Worm (Caenorhabditis elegans) whole organism, L4 larva: ENCODE data around the gene jmjd-3.1.

Experiments
- D1046.2 ChIP-seq: fragments of 200-800 bp; sonication (Bioruptor generic); IDR thresholded peaks from 2 replicates; pipeline ENCODE4 v1.3.6; 2022; ENCODE audit warnings: missing genetic modification characterization, missing compliant biosample characterization
- F10B5.3 ChIP-seq: sonication (generic microtip); optimal IDR thresholded peaks from 2 replicates; lab custom pipeline; 2016; ENCODE audit warnings: mild to moderate bottlenecking, missing genetic modification characterization, missing compliant biosample characterization
- F37D6.2 ChIP-seq: sonication (generic microtip); optimal IDR thresholded peaks from 2 replicates; lab custom pipeline; 2016; ENCODE audit warnings: mild to moderate bottlenecking, missing genetic modification characterization, missing compliant biosample characterization
- F49E8.2 ChIP-seq: sonication (generic microtip); optimal IDR thresholded peaks from 2 replicates; lab custom pipeline; 2016; ENCODE audit warnings: missing compliant biosample characterization, mild to moderate bottlenecking, missing genetic modification characterization, borderline replicate concordance
- R02D3.7 ChIP-seq: fragments of 150-350 bp; sonication (generic microtip); optimal IDR thresholded peaks from 3 replicates; lab custom pipeline; 2014; ENCODE audit warnings: missing biosample characterization, missing genetic modification characterization
- Y5F2A.4 ChIP-seq: fragments of 200-800 bp; sonication (Bioruptor generic); optimal IDR thresholded peaks from 2 replicates; lab custom pipeline; 2018; ENCODE audit warnings: mild to moderate bottlenecking, missing genetic modification characterization, missing compliant biosample characterization
- aha-1 ChIP-seq: fragments of 150-350 bp; peaks from one replicate; lab custom pipeline; 2014; ENCODE audit warnings: missing biosample characterization, missing genetic modification characterization
- ama-1 ChIP-seq: fragments of 150-350 bp; optimal IDR thresholded peaks from 2 replicates; lab custom pipeline; 2014; ENCODE audit warnings: inconsistent platforms, mixed read lengths
- attf-4 ChIP-seq: sonication (generic microtip); optimal IDR thresholded peaks from 3 replicates; lab custom pipeline; 2017; ENCODE audit warnings: missing biosample characterization, missing genetic modification characterization
- ceh-28 ChIP-seq: fragments of 150-350 bp; optimal IDR thresholded peaks from 2 replicates; lab custom pipeline; 2014; ENCODE audit warnings: missing biosample characterization, missing genetic modification reagents, missing genetic modification characterization
- ceh-44 ChIP-seq: fragments of 200-800 bp; sonication (Bioruptor generic); IDR thresholded peaks from 2 replicates; pipeline ENCODE4 v1.3.6; 2022; ENCODE audit warnings: missing genetic modification reagents, missing genetic modification characterization, missing compliant biosample characterization
- ceh-62 ChIP-seq: sonication (generic microtip); optimal IDR thresholded peaks from 2 replicates; lab custom pipeline; 2017; ENCODE audit warnings: missing biosample characterization, missing genetic modification characterization
- ces-1 ChIP-seq: fragments of 150-350 bp; sonication (generic microtip); optimal IDR thresholded peaks from 4 replicates; lab custom pipeline; 2014; ENCODE audit warnings: missing biosample characterization, missing genetic modification reagents, missing genetic modification characterization
- daf-12 ChIP-seq: fragments of 150-350 bp; optimal IDR thresholded peaks from 2 replicates; lab custom pipeline; 2014; ENCODE audit warnings: missing biosample characterization, missing genetic modification reagents, missing genetic modification characterization
- daf-16 ChIP-seq, 3 experiments: sonication (generic microtip); optimal IDR thresholded peaks; 2 replicates each; lab custom pipeline; 2016 to 2017; ENCODE audit warnings: missing genetic modification characterization in 3 of 3, missing genetic modification reagents in 3 of 3, mild to moderate bottlenecking in 2 of 3, missing compliant biosample characterization in 2 of 3, missing biosample characterization in 1 of 3, moderate library complexity in 1 of 3
- dmd-6 ChIP-seq: fragments of 200-800 bp; sonication (Bioruptor generic); IDR thresholded peaks from 2 replicates; pipeline ENCODE4 v1.3.6; 2022; ENCODE audit warnings: missing genetic modification reagents, missing genetic modification characterization, missing compliant biosample characterization
- dmd-8 ChIP-seq: fragments of 200-800 bp; sonication (Bioruptor generic); IDR thresholded peaks from 2 replicates; pipeline ENCODE4 v1.3.6; 2022; ENCODE audit warnings: missing genetic modification characterization, missing compliant biosample characterization
- dmd-9 ChIP-seq: fragments of 200-800 bp; sonication (Bioruptor generic); IDR thresholded peaks from 2 replicates; pipeline ENCODE4 v1.3.6; 2022; ENCODE audit warnings: missing genetic modification reagents, missing genetic modification characterization, missing compliant biosample characterization
- dve-1 ChIP-seq: sonication (generic microtip); optimal IDR thresholded peaks from 2 replicates; lab custom pipeline; 2017; ENCODE audit warnings: antibody characterized with exemption, mild to moderate bottlenecking, missing genetic modification characterization, missing compliant biosample characterization; ENCODE audit not compliant: insufficient read depth
- gei-8 ChIP-seq: fragments of 200-800 bp; sonication (Bioruptor generic); optimal IDR thresholded peaks from 2 replicates; lab custom pipeline; 2018; ENCODE audit warnings: mild to moderate bottlenecking, missing genetic modification characterization, missing compliant biosample characterization
- hif-1 ChIP-seq, 2 experiments: sonication (generic microtip); optimal IDR thresholded peaks; 2 replicates each; lab custom pipeline; 2016 to 2017; ENCODE audit warnings: missing compliant biosample characterization in 2 of 2, missing genetic modification characterization in 2 of 2, missing genetic modification reagents in 2 of 2, missing genotype in 2 of 2, mild to moderate bottlenecking in 1 of 2
- hlh-11 ChIP-seq: fragments of 200-800 bp; sonication (Bioruptor generic); optimal IDR thresholded peaks from 2 replicates; lab custom pipeline; 2018; ENCODE audit warnings: mild to moderate bottlenecking, missing genetic modification characterization, missing compliant biosample characterization
- hmg-1.1 ChIP-seq: fragments of 200-800 bp; sonication (Bioruptor generic); IDR thresholded peaks from 2 replicates; pipeline ENCODE4 v1.3.6; 2022; ENCODE audit warnings: missing genetic modification reagents, missing genetic modification characterization, missing compliant biosample characterization
- lin-1 ChIP-seq: fragments of 200-800 bp; sonication (Bioruptor generic); IDR thresholded peaks from 2 replicates; pipeline ENCODE4 v1.3.6; 2022; ENCODE audit warnings: missing genetic modification reagents, missing genetic modification characterization, missing compliant biosample characterization
- lin-13 ChIP-seq: fragments of 150-350 bp; optimal IDR thresholded peaks from 2 replicates; lab custom pipeline; 2014; ENCODE audit warnings: missing biosample characterization, missing genetic modification reagents, missing genetic modification characterization
- lin-29 ChIP-seq: fragments of 200-800 bp; sonication (Bioruptor generic); IDR thresholded peaks from 2 replicates; pipeline ENCODE4 v1.3.6; 2022; ENCODE audit warnings: missing genetic modification reagents, missing genetic modification characterization, missing compliant biosample characterization
- lin-39 ChIP-seq: fragments of 150-350 bp; optimal IDR thresholded peaks from 2 replicates; lab custom pipeline; 2014; ENCODE audit warnings: missing biosample characterization, missing genetic modification reagents, missing genetic modification characterization
- lsy-2 ChIP-seq, 2 experiments: fragments of 150-350 bp in 1 of 2; sonication (generic microtip) in 1 of 2; optimal IDR thresholded peaks; 2 replicates each; lab custom pipeline; 2014 to 2017; ENCODE audit warnings: missing biosample characterization in 2 of 2, missing genetic modification characterization in 2 of 2
- madf-5 ChIP-seq, 2 experiments: fragments of 200-800 bp; sonication (Bioruptor generic); IDR thresholded peaks; 2 replicates each; pipeline ENCODE4 v1.3.6; 2022; ENCODE audit warnings: missing compliant biosample characterization in 2 of 2, missing genetic modification characterization in 2 of 2
- mdl-1 ChIP-seq, 2 experiments: fragments of 150-350 bp in 1 of 2; sonication (generic microtip) in 1 of 2; optimal IDR thresholded peaks; 2 replicates each; lab custom pipeline; 2014 to 2017; ENCODE audit warnings: missing biosample characterization in 2 of 2, missing genetic modification characterization in 2 of 2
- mdt-29 ChIP-seq: fragments of 200-800 bp; sonication (Bioruptor generic); IDR thresholded peaks from 2 replicates; pipeline ENCODE4 v1.3.6; 2022; ENCODE audit warnings: missing genetic modification reagents, missing genetic modification characterization, missing compliant biosample characterization
- mep-1 ChIP-seq: fragments of 150-350 bp; sonication (generic microtip); optimal IDR thresholded peaks from 3 replicates; lab custom pipeline; 2014; ENCODE audit warnings: missing biosample characterization, missing genetic modification characterization
- mxl-2 ChIP-seq: fragments of 200-800 bp; sonication (Bioruptor generic); conservative IDR thresholded peaks from 2 replicates; pipeline ENCODE4 v1.3.6; 2022; ENCODE audit warnings: missing genetic modification reagents, missing genetic modification characterization, missing compliant biosample characterization
- mxl-3 ChIP-seq: fragments of 200-800 bp; sonication (Bioruptor generic); optimal IDR thresholded peaks from 2 replicates; lab custom pipeline; 2018; ENCODE audit warnings: mild to moderate bottlenecking, missing genetic modification characterization, missing compliant biosample characterization
- nhr-11 ChIP-seq: fragments of 150-350 bp; optimal IDR thresholded peaks from 2 replicates; lab custom pipeline; 2014; ENCODE audit warnings: missing biosample characterization, missing genetic modification characterization
- nhr-25 ChIP-seq: sonication (generic microtip); optimal IDR thresholded peaks from 2 replicates; lab custom pipeline; 2017; ENCODE audit warnings: missing genetic modification characterization, mild to moderate bottlenecking, missing compliant biosample characterization, antibody characterized with exemption, moderate library complexity, borderline replicate concordance; ENCODE audit not compliant: insufficient read depth
- nhr-41 ChIP-seq: fragments of 200-800 bp; sonication (Bioruptor generic); IDR thresholded peaks from 2 replicates; pipeline ENCODE4 v1.3.6; 2022; ENCODE audit warnings: missing genetic modification reagents, missing genetic modification characterization, missing compliant biosample characterization
- nhr-42 ChIP-seq: fragments of 200-800 bp; sonication (Bioruptor generic); IDR thresholded peaks from 2 replicates; pipeline ENCODE4 v1.3.6; 2022; ENCODE audit warnings: missing genetic modification characterization, missing compliant biosample characterization
- pha-4 ChIP-seq, 2 experiments: fragments of 150-350 bp in 1 of 2; fragments of 200-800 bp in 1 of 2; sonication (Bioruptor generic) in 1 of 2; IDR thresholded peaks in 1 of 2; optimal IDR thresholded peaks in 1 of 2; 2 replicates each; pipeline versions ENCODE4 v1.3.6 to Lab custom; 2014 to 2022; ENCODE audit warnings: missing genetic modification characterization in 2 of 2, missing genetic modification reagents in 2 of 2, missing biosample characterization in 1 of 2, missing compliant biosample characterization in 1 of 2
- pqm-1 ChIP-seq: sonication (generic microtip); optimal IDR thresholded peaks from 2 replicates; lab custom pipeline; 2017; ENCODE audit warnings: missing biosample characterization, missing genetic modification characterization
- saeg-2 ChIP-seq: fragments of 200-800 bp; sonication (Bioruptor generic); IDR thresholded peaks from 2 replicates; pipeline ENCODE4 v1.3.6; 2022; ENCODE audit warnings: missing genetic modification reagents, missing genetic modification characterization, missing compliant biosample characterization
- skn-1 ChIP-seq: fragments of 150-350 bp; optimal IDR thresholded peaks from 2 replicates; lab custom pipeline; 2014; ENCODE audit warnings: missing biosample characterization, missing genetic modification characterization
- spr-1 ChIP-seq: sonication (generic microtip); optimal IDR thresholded peaks from 2 replicates; lab custom pipeline; 2016; ENCODE audit warnings: mild to moderate bottlenecking, missing genetic modification characterization, missing compliant biosample characterization
- tag-97 ChIP-seq: fragments of 200-800 bp; sonication (Bioruptor generic); IDR thresholded peaks from 2 replicates; pipeline ENCODE4 v1.3.6; 2022; ENCODE audit warnings: missing genetic modification characterization, missing compliant biosample characterization
- tra-1 ChIP-seq: fragments of 200-800 bp; sonication (Bioruptor generic); IDR thresholded peaks from 2 replicates; pipeline ENCODE4 v1.3.6; 2022; ENCODE audit warnings: missing genetic modification reagents, missing genetic modification characterization, missing compliant biosample characterization
- unc-39 ChIP-seq: sonication (generic microtip); optimal IDR thresholded peaks from 2 replicates; lab custom pipeline; 2017; ENCODE audit warnings: missing biosample characterization, missing genetic modification characterization
- zfp-2 ChIP-seq: sonication (generic microtip); optimal IDR thresholded peaks from 2 replicates; lab custom pipeline; 2016; ENCODE audit warnings: mild to moderate bottlenecking, missing genetic modification characterization, missing compliant biosample characterization
- zip-2 ChIP-seq: fragments of 150-350 bp; optimal IDR thresholded peaks from 2 replicates; lab custom pipeline; 2014; ENCODE audit warnings: missing biosample characterization, missing genetic modification characterization
- ztf-11 ChIP-seq: fragments of 150-350 bp; optimal IDR thresholded peaks from 2 replicates; lab custom pipeline; 2014; ENCODE audit warnings: missing biosample characterization, missing genetic modification characterization
- ztf-7 ChIP-seq: fragments of 150-350 bp; optimal IDR thresholded peaks from 2 replicates; lab custom pipeline; 2014; ENCODE audit warnings: missing biosample characterization, missing genetic modification characterization

Gene jmjd-3.1

ce11 chrX:8556614-8557196, 14.1 kb upstream of the jmjd-3.1 start, which contains the start of gene utx-1 (continued):
- TF ChIP-seq F10B5.3 (tag; lab: Kevin White, UChicago), result no peak
- TF ChIP-seq ces-1 (GFP tag; lab: Kevin White, UChicago), result no peak
- 0 out of 2 replicates have a peak, but pooled peaks have one; percentile 42 for TF ChIP-seq hmg-1.1 (GFP tag; lab: Robert Waterston, UW)
- no peak for TF ChIP-seq nhr-42 (GFP tag; lab: Robert Waterston, UW)
- peak; percentile 2 for TF ChIP-seq mxl-3 (GFP tag; lab: Kevin White, UChicago)
- peak; percentile 17; the same call in 1 of the 2 replicates for TF ChIP-seq lin-29 (GFP tag; lab: Robert Waterston, UW)
- TF ChIP-seq lin-39, result no peak
- TF ChIP-seq mdl-1 (tag; optimal IDR thresholded peaks at IDR 0.05; lab: Kevin White, UChicago), result peak in 1 of 2 experiments; percentile 31
- TF ChIP-seq lin-1 (GFP tag; lab: Robert Waterston, UW), result no peak
- TF ChIP-seq Y5F2A.4 (GFP tag; lab: Kevin White, UChicago), result no peak
- no peak for TF ChIP-seq mxl-2 (GFP tag; lab: Robert Waterston, UW)
- TF ChIP-seq gei-8 (GFP tag; lab: Kevin White, UChicago), result no peak
- no peak for TF ChIP-seq ama-1 (lab: Kevin White, UChicago)
- peak; percentile 31 for TF ChIP-seq mep-1 (tag; lab: Kevin White, UChicago)
- TF ChIP-seq pha-4 (GFP tag; IDR thresholded peaks at IDR 0.05; lab: Robert Waterston, UW), result no peak
- no peak for TF ChIP-seq pha-4 (tag; optimal IDR thresholded peaks at IDR 0.05; lab: Kevin White, UChicago)
- TF ChIP-seq F49E8.2 (tag; lab: Kevin White, UChicago), result no peak
- TF ChIP-seq ztf-7 (tag; lab: Kevin White, UChicago), result no peak
- TF ChIP-seq mdt-29 (GFP tag; lab: Robert Waterston, UW), result no peak
- no peak for TF ChIP-seq dmd-8 (GFP tag; lab: Robert Waterston, UW)
- TF ChIP-seq attf-4 (tag; lab: Kevin White, UChicago), result no peak
- TF ChIP-seq unc-39, result no peak
- TF ChIP-seq nhr-41 (GFP tag; lab: Robert Waterston, UW), result no peak
- TF ChIP-seq tra-1 (GFP tag; lab: Robert Waterston, UW), result no peak
- TF ChIP-seq zip-2 (tag; lab: Kevin White, UChicago), result no peak
- no peak for TF ChIP-seq D1046.2
- no peak for TF ChIP-seq pqm-1 (tag; lab: Kevin White, UChicago)
- no peak for TF ChIP-seq ztf-11 (tag; lab: Kevin White, UChicago)
- TF ChIP-seq saeg-2 (GFP tag; lab: Robert Waterston, UW), result no peak
- no peak for TF ChIP-seq dmd-9 (GFP tag; lab: Robert Waterston, UW)
- TF ChIP-seq R02D3.7 (tag; lab: Kevin White, UChicago), result no peak
- TF ChIP-seq ceh-62 (tag; lab: Kevin White, UChicago), result no peak
- TF ChIP-seq dmd-6 (GFP tag; lab: Robert Waterston, UW), result no peak
- peak; percentile 77 for TF ChIP-seq aha-1 (tag; lab: Kevin White, UChicago)
- no peak for TF ChIP-seq ceh-28 (tag; lab: Kevin White, UChicago)
- TF ChIP-seq spr-1 (tag; lab: Kevin White, UChicago), result no peak
- TF ChIP-seq tag-97 (GFP tag; lab: Robert Waterston, UW), result no peak
- TF ChIP-seq zfp-2 (tag; lab: Kevin White, UChicago), result no peak
- TF ChIP-seq dve-1 (tag; lab: Kevin White, UChicago), result peak; percentile 10
- TF ChIP-seq hif-1 (tag; optimal IDR thresholded peaks at IDR 0.05; lab: Kevin White, UChicago), result peak in 1 of 2 experiments; percentile 21
- TF ChIP-seq nhr-11, result no peak
- TF ChIP-seq madf-5 (GFP tag; IDR thresholded peaks at IDR 0.05; lab: Robert Waterston, UW), result no peak
- TF ChIP-seq lin-13 (GFP tag; lab: Kevin White, UChicago), result no peak
- no peak for TF ChIP-seq nhr-25 (tag; lab: Kevin White, UChicago)
- TF ChIP-seq ceh-44 (GFP tag; lab: Robert Waterston, UW), result no peak
- TF ChIP-seq hlh-11 (tag; lab: Kevin White, UChicago), result peak; percentile 7
- TF ChIP-seq skn-1 (tag; lab: Kevin White, UChicago), result no peak
- peak in 1 of 2 experiments; percentile 10 for TF ChIP-seq lsy-2 (tag; optimal IDR thresholded peaks at IDR 0.05; lab: Kevin White, UChicago)
- TF ChIP-seq daf-16 (GFP tag; optimal IDR thresholded peaks at IDR 0.05; lab: Kevin White, UChicago), result no peak
- peak; percentile 18 for TF ChIP-seq daf-16 (tag; optimal IDR thresholded peaks at IDR 0.05; lab: Kevin White, UChicago)
- TF ChIP-seq daf-12 (tag; lab: Kevin White, UChicago), result no peak
- TF ChIP-seq F37D6.2, result peak; percentile 27
